Worm (Caenorhabditis elegans) whole organism, L4 larva: Measurements from ENCODE around the gene moa-1.

Experiments used
- F49E8.2 ChIP-seq: sonication (generic microtip); optimal IDR thresholded peaks from 2 replicates; lab custom pipeline; 2016; ENCODE audit warnings: missing compliant biosample characterization, mild to moderate bottlenecking, missing genetic modification characterization, borderline replicate concordance
- R02D3.7 ChIP-seq: fragments of 150-350 bp; sonication (generic microtip); optimal IDR thresholded peaks from 3 replicates; lab custom pipeline; 2014; ENCODE audit warnings: missing biosample characterization, missing genetic modification characterization
- Y105C5A.15 ChIP-seq: fragments of 200-800 bp; sonication (Bioruptor generic); IDR thresholded peaks from 2 replicates; pipeline ENCODE4 v1.3.6; 2022; ENCODE audit warnings: missing genetic modification characterization, missing compliant biosample characterization
- ZK546.5 ChIP-seq, 2 experiments: sonication (generic microtip); optimal IDR thresholded peaks; 2 replicates each; lab custom pipeline; 2017; ENCODE audit warnings: missing biosample characterization in 2 of 2, missing genetic modification characterization in 2 of 2
- aha-1 ChIP-seq: fragments of 150-350 bp; peaks from one replicate; lab custom pipeline; 2014; ENCODE audit warnings: missing biosample characterization, missing genetic modification characterization
- ceh-20 ChIP-seq: fragments of 200-800 bp; sonication (Bioruptor generic); IDR thresholded peaks from 2 replicates; pipeline ENCODE4 v1.3.6; 2022; ENCODE audit warnings: missing genetic modification reagents, missing genetic modification characterization, missing compliant biosample characterization
- ceh-28 ChIP-seq: fragments of 150-350 bp; optimal IDR thresholded peaks from 2 replicates; lab custom pipeline; 2014; ENCODE audit warnings: missing biosample characterization, missing genetic modification reagents, missing genetic modification characterization
- ceh-44 ChIP-seq: fragments of 200-800 bp; sonication (Bioruptor generic); IDR thresholded peaks from 2 replicates; pipeline ENCODE4 v1.3.6; 2022; ENCODE audit warnings: missing genetic modification reagents, missing genetic modification characterization, missing compliant biosample characterization
- ceh-62 ChIP-seq: sonication (generic microtip); optimal IDR thresholded peaks from 2 replicates; lab custom pipeline; 2017; ENCODE audit warnings: missing biosample characterization, missing genetic modification characterization
- ces-1 ChIP-seq: fragments of 150-350 bp; sonication (generic microtip); optimal IDR thresholded peaks from 4 replicates; lab custom pipeline; 2014; ENCODE audit warnings: missing biosample characterization, missing genetic modification reagents, missing genetic modification characterization
- cey-2 ChIP-seq: sonication (generic microtip); optimal IDR thresholded peaks from 3 replicates; lab custom pipeline; 2017; ENCODE audit warnings: missing genetic modification characterization, mild to moderate bottlenecking, missing compliant biosample characterization, antibody characterized with exemption, borderline replicate concordance; ENCODE audit not compliant: insufficient read depth
- daf-16 ChIP-seq, 3 experiments: sonication (generic microtip); optimal IDR thresholded peaks; 2 replicates each; lab custom pipeline; 2016 to 2017; ENCODE audit warnings: missing genetic modification characterization in 3 of 3, missing genetic modification reagents in 3 of 3, mild to moderate bottlenecking in 2 of 3, missing compliant biosample characterization in 2 of 3, missing biosample characterization in 1 of 3, moderate library complexity in 1 of 3
- dpl-1 ChIP-seq: fragments of 150-350 bp; optimal IDR thresholded peaks from 2 replicates; lab custom pipeline; 2014; ENCODE audit warnings: missing biosample characterization, missing genetic modification reagents, missing genetic modification characterization
- egl-43 ChIP-seq: fragments of 200-800 bp; sonication (Bioruptor generic); IDR thresholded peaks from 2 replicates; pipeline ENCODE4 v1.3.6; 2022; ENCODE audit warnings: missing genetic modification reagents, missing genetic modification characterization, missing compliant biosample characterization
- fkh-10 ChIP-seq: fragments of 150-350 bp; optimal IDR thresholded peaks from 2 replicates; lab custom pipeline; 2014; ENCODE audit warnings: missing biosample characterization, missing genetic modification reagents, missing genetic modification characterization
- lin-13 ChIP-seq: fragments of 150-350 bp; optimal IDR thresholded peaks from 2 replicates; lab custom pipeline; 2014; ENCODE audit warnings: missing biosample characterization, missing genetic modification reagents, missing genetic modification characterization
- lin-29 ChIP-seq: fragments of 200-800 bp; sonication (Bioruptor generic); IDR thresholded peaks from 2 replicates; pipeline ENCODE4 v1.3.6; 2022; ENCODE audit warnings: missing genetic modification reagents, missing genetic modification characterization, missing compliant biosample characterization
- lin-38 ChIP-seq: fragments of 200-800 bp; sonication (Bioruptor generic); IDR thresholded peaks from 2 replicates; pipeline ENCODE4 v1.3.6; 2022; ENCODE audit warnings: missing genetic modification reagents, missing genetic modification characterization, missing compliant biosample characterization
- lsy-2 ChIP-seq, 2 experiments: fragments of 150-350 bp in 1 of 2; sonication (generic microtip) in 1 of 2; optimal IDR thresholded peaks; 2 replicates each; lab custom pipeline; 2014 to 2017; ENCODE audit warnings: missing biosample characterization in 2 of 2, missing genetic modification characterization in 2 of 2
- nhr-6 ChIP-seq: fragments of 150-350 bp; optimal IDR thresholded peaks from 2 replicates; lab custom pipeline; 2014; ENCODE audit warnings: missing biosample characterization, missing genetic modification characterization
- pqm-1 ChIP-seq: sonication (generic microtip); optimal IDR thresholded peaks from 2 replicates; lab custom pipeline; 2017; ENCODE audit warnings: missing biosample characterization, missing genetic modification characterization
- saeg-2 ChIP-seq: fragments of 200-800 bp; sonication (Bioruptor generic); IDR thresholded peaks from 2 replicates; pipeline ENCODE4 v1.3.6; 2022; ENCODE audit warnings: missing genetic modification reagents, missing genetic modification characterization, missing compliant biosample characterization
- sdz-12 ChIP-seq: fragments of 200-800 bp; sonication (Bioruptor generic); optimal IDR thresholded peaks from 2 replicates; lab custom pipeline; 2018; ENCODE audit warnings: mild to moderate bottlenecking, missing genetic modification characterization, missing compliant biosample characterization
- set-16 ChIP-seq: fragments of 200-800 bp; sonication (Bioruptor generic); IDR thresholded peaks from 2 replicates; pipeline ENCODE4 v1.3.6; 2022; ENCODE audit warnings: missing genetic modification reagents, missing genetic modification characterization, missing compliant biosample characterization
- snpc-1.2 ChIP-seq: fragments of 200-800 bp; sonication (Bioruptor generic); IDR thresholded peaks from 2 replicates; pipeline ENCODE4 v1.3.6; 2022; ENCODE audit warnings: missing genetic modification reagents, missing genetic modification characterization, missing compliant biosample characterization
- tag-97 ChIP-seq: fragments of 200-800 bp; sonication (Bioruptor generic); IDR thresholded peaks from 2 replicates; pipeline ENCODE4 v1.3.6; 2022; ENCODE audit warnings: missing genetic modification characterization, missing compliant biosample characterization
- unc-130 ChIP-seq: sonication (generic microtip); optimal IDR thresholded peaks from 2 replicates; lab custom pipeline; 2016; ENCODE audit warnings: missing genetic modification reagents, missing genetic modification characterization, missing compliant biosample characterization
- unc-62 ChIP-seq, 3 experiments: fragments of 150-350 bp in 1 of 3; sonication (generic microtip); optimal IDR thresholded peaks in 2 of 3; peaks in 1 of 3; 1 replicate in 1 of 3; 2 replicates in 2 of 3; lab custom pipeline; 2014 to 2017; ENCODE audit warnings: missing biosample characterization in 3 of 3, missing genetic modification characterization in 3 of 3, missing genetic modification reagents in 3 of 3, missing genotype in 1 of 3
- vab-7 ChIP-seq: fragments of 200-800 bp; sonication (Bioruptor generic); IDR thresholded peaks from 2 replicates; pipeline ENCODE4 v1.3.6; 2022; ENCODE audit warnings: missing genetic modification reagents, missing genetic modification characterization, missing compliant biosample characterization
- zfp-2 ChIP-seq: sonication (generic microtip); optimal IDR thresholded peaks from 2 replicates; lab custom pipeline; 2016; ENCODE audit warnings: mild to moderate bottlenecking, missing genetic modification characterization, missing compliant biosample characterization

Gene moa-1

ce11 chrIII:1981467-1981866, 11.8 kb upstream of the moa-1 start:
- peak; percentile 35; the same call in 1 of the 2 replicates for TF ChIP-seq vab-7
- TF ChIP-seq lin-29: no peak

- TF ChIP-seq F49E8.2 (tag; lab: Kevin White, UChicago) (no peak), ceh-28 (tag; lab: Kevin White, UChicago) (no peak), unc-62 (GFP tag; optimal IDR thresholded peaks at IDR 0.05 in 1 of 2; lab: Kevin White, UChicago) (peak in 1 of 2 experiments; percentile 96), unc-62 (tag; optimal IDR thresholded peaks at IDR 0.05; lab: Kevin White, UChicago) (no peak), R02D3.7 (no peak), tag-97 (GFP tag; lab: Robert Waterston, UW) (no peak), unc-130 (GFP tag; lab: Kevin White, UChicago) (no peak), fkh-10 (no peak), aha-1 (tag; lab: Kevin White, UChicago) (peak; percentile 17), pqm-1 (no peak), dpl-1 (no peak), ceh-62 (tag; lab: Kevin White, UChicago) (no peak)
Measured at ce11 chrIII:1977424-1977823, 7.7 kb upstream of the moa-1 start.

DNA sequence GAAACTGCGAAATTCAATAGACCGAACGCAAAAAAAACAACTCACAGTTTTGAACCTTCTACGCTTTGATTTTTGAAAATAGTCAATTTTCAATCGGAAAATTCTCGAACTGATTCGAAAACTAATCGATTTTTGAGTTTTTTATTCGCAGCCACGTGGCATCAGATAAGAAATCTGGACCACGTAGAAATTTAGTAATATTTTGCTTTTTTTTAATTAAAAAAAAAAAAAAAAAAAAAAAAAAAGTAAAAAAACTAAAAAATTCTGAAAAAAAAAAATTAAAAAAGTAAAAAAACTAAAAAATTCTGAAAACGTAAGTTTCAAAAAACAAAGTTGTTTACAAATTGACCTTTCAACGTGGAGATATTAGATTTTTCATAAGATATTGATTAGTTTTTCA, 6.9 kb upstream of the moa-1 start, which contains the start of gene R155.3:
TSS of gene R155.3 (minus strand) at position 101 of the 400 bp plus-strand sequence.
- TF ChIP-seq fkh-10: no peak
- no peak for TF ChIP-seq lin-38 (GFP tag; lab: Robert Waterston, UW)
- no peak for TF ChIP-seq ces-1 (GFP tag; lab: Kevin White, UChicago)
- no peak for TF ChIP-seq cey-2 (tag; lab: Kevin White, UChicago)
- no peak for TF ChIP-seq sdz-12 (GFP tag; lab: Kevin White, UChicago)
- no peak for TF ChIP-seq ceh-20
- TF ChIP-seq daf-16 (GFP tag; optimal IDR thresholded peaks at IDR 0.05; lab: Kevin White, UChicago): no peak
- TF ChIP-seq daf-16 (tag; optimal IDR thresholded peaks at IDR 0.05; lab: Kevin White, UChicago): no peak
- no peak for TF ChIP-seq saeg-2
- no peak for TF ChIP-seq nhr-6 (tag; lab: Kevin White, UChicago)
- TF ChIP-seq Y105C5A.15: no peak
- TF ChIP-seq zfp-2 (tag; lab: Kevin White, UChicago): no peak
- TF ChIP-seq dpl-1: no peak
- TF ChIP-seq lsy-2 (tag; optimal IDR thresholded peaks at IDR 0.05; lab: Kevin White, UChicago): no peak

DNA sequence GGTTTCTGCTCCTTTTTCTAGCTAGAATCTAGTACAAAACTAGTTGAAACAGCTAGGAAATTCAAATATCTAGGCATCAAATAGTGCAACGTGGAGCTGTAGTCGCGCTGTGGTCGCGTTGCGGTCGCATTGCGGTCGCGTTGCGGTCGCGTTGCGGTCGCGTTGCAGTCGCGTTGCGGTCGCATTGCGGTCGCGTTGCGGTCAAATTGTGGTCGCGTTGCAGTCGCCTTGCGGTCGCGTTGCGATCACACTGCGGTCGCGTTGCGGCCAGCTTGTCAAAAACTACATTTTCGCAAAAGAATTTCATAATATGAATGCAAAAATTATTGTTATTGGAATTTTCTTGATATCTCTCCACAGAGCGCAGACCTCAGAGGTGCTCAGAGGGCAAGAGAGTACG, 6.3 kb upstream of the moa-1 start:
- TF ChIP-seq F49E8.2 (tag; lab: Kevin White, UChicago) (no peak), egl-43 (GFP tag; lab: Robert Waterston, UW) (peak; percentile 52; the same call in 1 of the 2 replicates), ZK546.5 (tag; optimal IDR thresholded peaks at IDR 0.05; lab: Kevin White, UChicago) (no peak), set-16 (GFP tag; lab: Robert Waterston, UW) (peak; percentile 73)

DNA sequence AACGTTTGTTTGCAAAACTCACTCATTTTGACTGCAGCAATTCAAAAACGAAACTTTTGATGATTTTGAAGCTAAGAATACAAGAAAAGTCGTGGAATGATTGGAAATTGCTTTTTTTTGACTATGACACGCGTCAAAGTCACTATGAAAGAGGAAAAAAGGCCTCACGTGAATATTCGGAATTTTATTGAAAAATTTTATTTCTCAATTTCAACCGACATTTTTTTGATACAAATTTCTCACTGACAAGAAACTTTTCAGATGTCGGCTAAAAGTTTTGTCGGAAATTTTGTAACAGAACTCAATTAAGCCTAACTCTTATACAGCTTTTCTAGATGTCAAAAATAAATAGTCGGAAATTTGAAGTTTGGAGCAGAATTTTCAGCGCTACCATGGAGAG, 731 bp upstream of the moa-1 start, which contains the start of gene R155.5:
TSS of gene R155.5 (minus strand) at position 101 of the 400 bp plus-strand sequence.
- no peak for TF ChIP-seq lin-13 (GFP tag; lab: Kevin White, UChicago)
- TF ChIP-seq ceh-44 (GFP tag; lab: Robert Waterston, UW): no peak
- TF ChIP-seq unc-62 (GFP tag; optimal IDR thresholded peaks at IDR 0.05 in 1 of 2; lab: Kevin White, UChicago): peak in 1 of 2 experiments; percentile 12
- no peak for TF ChIP-seq unc-62 (tag; optimal IDR thresholded peaks at IDR 0.05; lab: Kevin White, UChicago)
- no peak for TF ChIP-seq snpc-1.2 (GFP tag; lab: Robert Waterston, UW)

DNA sequence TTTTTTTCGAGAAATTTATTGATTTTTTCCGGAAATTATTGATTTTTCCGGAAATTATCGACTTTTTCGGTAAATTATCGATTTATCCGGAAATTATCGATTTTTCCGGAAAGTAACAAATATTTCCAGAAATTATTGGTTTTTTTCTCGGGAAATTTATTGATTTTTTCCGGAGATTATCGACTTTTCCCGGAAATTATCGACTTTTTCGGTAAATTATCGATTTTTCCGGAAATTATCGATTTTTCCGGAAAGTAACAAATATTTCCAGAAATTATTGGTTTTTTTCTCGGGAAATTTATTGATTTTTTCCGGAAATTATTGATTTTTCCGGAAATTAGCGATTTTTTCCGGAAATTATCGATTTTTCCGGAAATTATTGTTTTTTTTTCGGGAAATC, 4.1 kb downstream of the moa-1 start:
- peak; percentile 67 for TF ChIP-seq ceh-28 (tag; lab: Kevin White, UChicago)
- TF ChIP-seq, all 104 proteins: peak for 1; not testable (repeated sequence) for 103
